Worm (Caenorhabditis elegans): ENCODE measurements around the gene gln-1.
A peak's percentile ranks its signal among the peaks of the same experiment; 100 is the strongest.

The gln-1 gene

DNA sequence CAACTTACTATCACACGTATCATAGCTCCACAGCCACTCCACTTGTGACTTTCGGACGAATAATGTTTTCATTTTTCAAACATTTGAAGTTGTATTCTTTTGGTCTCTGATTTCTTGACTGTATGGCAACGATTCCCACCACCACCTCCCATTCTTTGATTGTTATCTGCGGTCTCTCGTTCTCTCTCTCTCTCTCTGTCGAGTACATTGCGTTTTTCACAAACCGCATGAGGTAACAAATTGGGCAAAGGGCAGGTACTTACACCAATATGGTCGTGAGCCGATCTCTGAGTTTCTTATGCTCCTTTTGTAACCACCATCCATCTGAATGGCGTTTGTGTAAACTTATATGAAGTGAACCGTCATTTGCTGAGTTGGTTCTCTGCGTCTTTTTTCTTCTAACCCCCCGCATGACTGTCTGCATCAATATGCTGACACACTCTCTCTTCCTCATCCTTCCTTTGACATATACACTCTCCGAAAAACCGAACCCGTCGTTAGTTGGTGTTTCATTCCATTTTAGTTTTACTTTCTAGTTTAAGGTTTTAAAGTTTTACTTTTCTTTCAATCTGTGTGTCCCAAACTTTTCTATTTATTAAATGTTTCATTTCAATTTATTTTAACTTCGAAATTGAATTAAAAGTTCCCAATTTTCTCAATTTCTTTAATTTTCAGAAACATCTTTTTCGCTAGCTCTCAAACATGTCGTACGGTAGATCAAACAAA lies at the start of gene gln-1:
TSS of gene gln-1 (plus strand) at position 676 of the 726 bp plus-strand sequence.
- peak; percentile 4 for TF ChIP-seq nhr-2 (tag; optimal IDR thresholded peaks at IDR 0.05)
- TF ChIP-seq unc-62 (GFP tag; optimal IDR thresholded peaks at IDR 0.05), result peak; percentile 22
- no peak for TF ChIP-seq M03D4.4 (tag; optimal IDR thresholded peaks at IDR 0.05)
- TF ChIP-seq ceh-39 (tag; optimal IDR thresholded peaks at IDR 0.05), result no peak
- TF ChIP-seq ham-2 (GFP tag; optimal IDR thresholded peaks at IDR 0.05), result peak; percentile 7
- no peak for TF ChIP-seq ztf-11 (tag; optimal IDR thresholded peaks at IDR 0.05)
- TF ChIP-seq elt-1 (tag; optimal IDR thresholded peaks at IDR 0.05; ENCODE audit: borderline replicate concordance, insufficient read depth), result peak; percentile 34

DNA sequence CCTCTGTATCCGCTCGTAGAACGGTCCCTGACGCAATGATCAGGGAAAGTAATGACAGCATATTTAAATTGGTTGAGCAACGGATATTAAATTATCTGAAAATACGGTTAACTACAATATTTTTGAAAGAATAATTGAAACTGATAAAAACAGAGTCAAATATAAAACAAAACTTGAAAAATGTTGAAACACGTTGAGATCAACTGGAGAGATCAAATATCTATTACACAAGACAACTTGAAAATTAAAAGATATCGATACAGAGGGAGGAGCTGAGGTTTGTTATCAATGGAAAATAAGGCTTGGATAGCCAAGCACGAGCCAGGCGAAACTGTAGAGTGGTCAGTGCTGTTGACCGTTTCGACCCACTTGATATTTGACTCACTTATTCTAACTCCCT lies 47.5 kb upstream of the gln-1 start, which contains the start of gene C09B8.3:
TSS of gene C09B8.3 (minus strand) at position 101 of the 400 bp plus-strand sequence.
- TF ChIP-seq tbx-8 (GFP tag; optimal IDR thresholded peaks at IDR 0.05), result no peak
- no peak for TF ChIP-seq unc-120 (tag; optimal IDR thresholded peaks at IDR 0.05; ENCODE audit: poor library complexity, severe bottlenecking)
- TF ChIP-seq bed-3 (GFP tag; optimal IDR thresholded peaks at IDR 0.05), result no peak
- TF ChIP-seq mls-2 (tag; optimal IDR thresholded peaks at IDR 0.05), result no peak
- no peak for TF ChIP-seq nhr-237 (tag; optimal IDR thresholded peaks at IDR 0.05)
- TF ChIP-seq nhr-28 (tag; optimal IDR thresholded peaks at IDR 0.05), result no peak
- TF ChIP-seq flh-1 (GFP tag; optimal IDR thresholded peaks at IDR 0.05), result no peak
- TF ChIP-seq nhr-76 (tag; optimal IDR thresholded peaks at IDR 0.05), result no peak
- no peak for TF ChIP-seq M03D4.4 (tag; optimal IDR thresholded peaks at IDR 0.05)
- TF ChIP-seq mab-5 (tag; optimal IDR thresholded peaks at IDR 0.05), result no peak
- no peak for TF ChIP-seq ces-1 (GFP tag; optimal IDR thresholded peaks at IDR 0.05)
- TF ChIP-seq ceh-39 (tag; optimal IDR thresholded peaks at IDR 0.05), result no peak
- TF ChIP-seq blmp-1 (tag; optimal IDR thresholded peaks at IDR 0.05), result no peak
- no peak for TF ChIP-seq unc-39 (tag; optimal IDR thresholded peaks at IDR 0.05)
- TF ChIP-seq cnd-1 (tag; optimal IDR thresholded peaks at IDR 0.05), result no peak
- no peak for TF ChIP-seq unc-62 (GFP tag; optimal IDR thresholded peaks at IDR 0.05)
- TF ChIP-seq nhr-2 (tag; optimal IDR thresholded peaks at IDR 0.05), result no peak
- no peak for TF ChIP-seq snpc-4 (tag; optimal IDR thresholded peaks at IDR 0.05)
- no peak for TF ChIP-seq lin-32 (GFP tag; optimal IDR thresholded peaks at IDR 0.05)

DNA sequence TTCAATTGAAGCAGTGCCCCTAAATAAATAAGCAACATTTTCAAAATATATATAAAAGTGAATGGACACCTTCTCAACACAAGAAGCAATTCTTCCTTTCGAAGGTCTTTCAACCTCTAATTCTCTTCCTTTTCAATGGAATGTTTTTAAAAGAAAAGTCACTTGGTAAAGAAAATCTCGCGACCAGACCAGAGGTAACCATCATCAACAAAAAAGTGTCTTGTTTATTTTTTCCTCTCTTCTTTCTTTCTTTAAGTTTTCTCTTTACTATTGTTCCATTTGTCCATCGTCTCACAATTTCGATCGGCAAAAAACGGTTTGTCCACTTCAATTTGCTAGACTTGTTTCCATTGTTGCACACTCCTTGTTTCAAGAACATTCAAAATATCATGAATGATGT lies 43.0 kb upstream of the gln-1 start, which contains the start of gene C09B8.8:
TSS of gene C09B8.8 (plus strand) at position 397 of the 400 bp plus-strand sequence.
- TF ChIP-seq elt-1 (tag; optimal IDR thresholded peaks at IDR 0.05; ENCODE audit: borderline replicate concordance, insufficient read depth) (no peak), zip-8 (tag; optimal IDR thresholded peaks at IDR 0.05) (no peak), ces-1 (GFP tag; optimal IDR thresholded peaks at IDR 0.05) (no peak), ceh-43 (GFP tag; optimal IDR thresholded peaks at IDR 0.05) (no peak), pha-4 (tag; optimal IDR thresholded peaks at IDR 0.05) (no peak), nhr-28 (tag; optimal IDR thresholded peaks at IDR 0.05) (no peak), tbx-8 (GFP tag; optimal IDR thresholded peaks at IDR 0.05) (no peak), ham-2 (GFP tag; optimal IDR thresholded peaks at IDR 0.05) (no peak), nhr-2 (tag; optimal IDR thresholded peaks at IDR 0.05) (no peak), mls-2 (tag; optimal IDR thresholded peaks at IDR 0.05) (no peak), M03D4.4 (tag; optimal IDR thresholded peaks at IDR 0.05) (no peak), nhr-12 (tag; optimal IDR thresholded peaks at IDR 0.05) (no peak), unc-62 (GFP tag; optimal IDR thresholded peaks at IDR 0.05) (no peak), hlh-1 (tag; optimal IDR thresholded peaks at IDR 0.05) (no peak), ztf-11 (tag; optimal IDR thresholded peaks at IDR 0.05) (no peak), ceh-39 (tag; optimal IDR thresholded peaks at IDR 0.05) (no peak), flh-1 (GFP tag; optimal IDR thresholded peaks at IDR 0.05) (no peak), elt-3 (tag; optimal IDR thresholded peaks at IDR 0.05) (no peak), lin-13 (tag; optimal IDR thresholded peaks at IDR 0.05) (no peak), unc-39 (tag; optimal IDR thresholded peaks at IDR 0.05) (no peak)

DNA sequence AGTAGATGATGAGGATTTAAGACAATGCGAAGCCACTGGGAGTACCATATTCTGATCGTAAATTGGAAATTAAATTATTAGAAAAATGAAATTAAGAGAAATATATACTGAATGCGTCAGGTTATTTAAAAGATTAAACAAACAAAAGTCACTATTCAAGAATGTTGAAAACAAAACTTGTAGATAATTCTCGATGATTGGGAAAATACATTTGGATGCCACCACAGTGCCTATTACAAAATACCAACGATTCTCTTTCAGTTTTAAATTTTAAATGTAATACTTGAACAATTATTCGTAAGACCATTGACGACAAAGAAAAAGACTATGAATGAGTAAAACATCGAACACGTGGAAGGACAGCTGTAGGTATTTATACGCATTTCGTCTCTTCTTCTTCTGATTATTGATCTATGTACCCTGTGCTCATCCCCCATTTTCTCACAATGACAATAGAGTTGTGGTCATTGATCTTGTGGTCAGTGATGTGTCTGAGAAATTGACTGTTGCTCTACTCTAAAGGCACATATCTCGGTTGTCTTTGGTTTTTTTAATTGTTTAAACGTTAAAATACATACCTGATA lies 38.1 kb upstream of the gln-1 start, which contains the start of gene C09B8.4:
TSS of gene C09B8.4 (minus strand) at position 51 of the 584 bp plus-strand sequence.
- TF ChIP-seq lsy-2 (tag; optimal IDR thresholded peaks at IDR 0.05), result no peak
- TF ChIP-seq hlh-1 (tag; optimal IDR thresholded peaks at IDR 0.05), result peak; percentile 50

DNA sequence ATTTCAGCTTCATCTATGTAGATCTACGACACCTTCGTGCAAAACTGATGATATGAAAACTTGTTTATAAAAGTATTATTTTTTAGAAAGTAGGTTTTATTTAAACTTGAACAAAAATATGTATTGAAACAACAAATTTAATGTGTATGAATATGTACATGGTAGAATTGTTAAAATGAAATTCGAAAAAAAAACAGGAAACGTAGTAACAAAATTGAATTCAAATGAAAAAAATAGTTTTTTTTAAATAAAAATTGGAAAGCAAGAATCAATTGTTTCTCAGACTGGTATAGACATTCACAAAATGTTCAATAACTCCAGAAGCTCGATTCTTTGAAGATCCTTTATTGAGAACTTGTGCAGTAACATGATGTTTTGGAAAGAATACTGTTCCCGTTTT lies 37.3 kb upstream of the gln-1 start:
- TF ChIP-seq nhr-12 (tag; optimal IDR thresholded peaks at IDR 0.05), result no peak
- no peak for TF ChIP-seq sptf-1 (tag; optimal IDR thresholded peaks at IDR 0.05)
- no peak for TF ChIP-seq M03D4.4 (tag; optimal IDR thresholded peaks at IDR 0.05)
- no peak for TF ChIP-seq snpc-4 (tag; optimal IDR thresholded peaks at IDR 0.05)
- TF ChIP-seq lsy-2 (tag; optimal IDR thresholded peaks at IDR 0.05), result no peak
- TF ChIP-seq cnd-1 (tag; optimal IDR thresholded peaks at IDR 0.05), result no peak
- no peak for TF ChIP-seq ces-1 (GFP tag; optimal IDR thresholded peaks at IDR 0.05)
- TF ChIP-seq nhr-76 (tag; optimal IDR thresholded peaks at IDR 0.05), result no peak
- TF ChIP-seq ceh-43 (GFP tag; optimal IDR thresholded peaks at IDR 0.05), result no peak
